Fruit fly (Drosophila melanogaster): Measurements from ENCODE around the gene Gal.

dm6 chr2L:6019352-6020131, 12.9 kb upstream of the Gal start, which contains the start of gene H2.0:
- TF ChIP-seq Hnf4 (GFP tag; optimal IDR thresholded peaks at IDR 0.05), result no peak
- no peak for TF ChIP-seq Hr78 (GFP tag; optimal IDR thresholded peaks at IDR 0.05)
- TF ChIP-seq tai (GFP tag; optimal IDR thresholded peaks at IDR 0.05), result no peak
- TF ChIP-seq foxo (GFP tag; optimal IDR thresholded peaks at IDR 0.05), result no peak
- TF ChIP-seq fru (GFP tag; optimal IDR thresholded peaks at IDR 0.05), result peak; percentile 52
- no peak for TF ChIP-seq jim (GFP tag; optimal IDR thresholded peaks at IDR 0.05)
- no peak for TF ChIP-seq Dfd (GFP tag; optimal IDR thresholded peaks at IDR 0.05)
